Fruit fly (Drosophila melanogaster) whole organism, embryonic: Measurements from ENCODE around the gene wit.

Experiments
- CG14860 ChIP-seq: fragments of 200-800 bp; sonication (Bioruptor generic); IDR thresholded peaks from 3 replicates; pipeline ENCODE4 v1.3.6; 2022; ENCODE audit warnings: missing biosample characterization, missing genetic modification characterization; ENCODE audit not compliant: partially characterized antibody
- CG7786 ChIP-seq: fragments of 200-800 bp; sonication (Bioruptor generic); optimal IDR thresholded peaks from 2 replicates; lab custom pipeline; 2016; ENCODE audit warnings: missing biosample characterization, missing genetic modification characterization
- H15 ChIP-seq: fragments of 200-800 bp; sonication (Bioruptor generic); IDR thresholded peaks from 3 replicates; pipeline ENCODE4 v1.3.6; 2022; ENCODE audit warnings: missing biosample characterization, missing genetic modification characterization
- dmrt11E ChIP-seq: fragments of 200-800 bp; sonication (Bioruptor generic); optimal IDR thresholded peaks from 3 replicates; lab custom pipeline; 2018; ENCODE audit warnings: missing biosample characterization, mild to moderate bottlenecking, missing genetic modification characterization, moderate library complexity
- prd ChIP-seq, 3 experiments: fragments of >200 bp in 2 of 3; fragments of 200-800 bp in 1 of 3; sonication (Bioruptor generic) in 1 of 3; optimal IDR thresholded peaks in 2 of 3; IDR thresholded peaks in 1 of 3; 2 replicates in 2 of 3; 3 replicates in 1 of 3; pipeline versions ENCODE4 v1.3.6 to Lab custom; 2017 to 2022; ENCODE audit warnings: missing biosample characterization in 1 of 3, missing genetic modification characterization in 1 of 3
- rib ChIP-seq: fragments of 200-800 bp; sonication (Bioruptor generic); IDR thresholded peaks from 2 replicates; pipeline ENCODE4 v1.3.6; 2022; ENCODE audit warnings: missing biosample characterization, missing genetic modification characterization

Gene wit

DNA sequence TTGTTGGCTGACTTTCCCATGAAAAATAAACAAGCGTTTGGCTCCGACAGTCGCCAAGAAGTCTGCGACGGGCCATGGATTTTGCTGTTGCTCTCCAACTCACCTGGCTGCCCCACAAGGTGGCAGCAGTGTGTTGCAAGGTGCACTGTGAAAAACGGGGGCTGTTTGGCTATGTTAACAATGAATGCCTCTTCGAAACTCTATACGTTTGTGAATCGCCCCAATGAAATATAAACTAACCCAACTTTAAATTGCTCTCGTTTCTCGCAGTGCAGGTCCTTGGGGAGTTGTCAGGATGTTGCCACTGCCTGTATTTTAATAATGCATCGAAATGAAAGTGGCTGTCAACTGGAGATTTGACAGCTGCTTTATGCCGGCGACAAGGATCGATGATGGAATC lies 57.2 kb downstream of the wit start (continued):
- TF ChIP-seq prd (optimal IDR thresholded peaks at IDR 0.05; lab: Kevin White, UChicago) (no peak), prd (GFP tag; IDR thresholded peaks at IDR 0.05; lab: Robert Waterston, UW) (peak; percentile 46; the same call in 1 of the 3 replicates), H15 (GFP tag; lab: Robert Waterston, UW) (0 out of 3 replicates have a peak, but pooled peaks have one; percentile 15), rib (no peak), CG14860 (GFP tag; lab: Robert Waterston, UW) (no peak), dmrt11E (tag; lab: Kevin White, UChicago) (peak; percentile 28), CG7786 (GFP tag; lab: Kevin White, UChicago) (no peak)
